Fruit fly (Drosophila melanogaster) whole organism, embryonic: Measurements from ENCODE around the gene CG7011.

ENCODE experiments used
- Aef1 ChIP-seq: fragments of 200-800 bp; sonication (Bioruptor generic); IDR thresholded peaks from 3 replicates; pipeline ENCODE4 v1.3.6; 2022; ENCODE audit warnings: missing biosample characterization, missing genetic modification characterization
- B-H1 ChIP-seq: fragments of 200-800 bp; sonication (Bioruptor generic); IDR thresholded peaks from 3 replicates; pipeline ENCODE4 v1.3.6; 2022; ENCODE audit warnings: missing biosample characterization, missing genetic modification characterization
- CG1024 ChIP-seq: fragments of 200-800 bp; sonication (Bioruptor generic); IDR thresholded peaks from 2 replicates; pipeline ENCODE4 v1.3.6; 2022; ENCODE audit warnings: missing biosample characterization, missing genetic modification characterization
- CG10366 ChIP-seq: fragments of 200-800 bp; sonication (Bioruptor generic); IDR thresholded peaks from 2 replicates; pipeline ENCODE4 v1.3.6; 2022; ENCODE audit warnings: missing biosample characterization, missing genetic modification characterization
- CG10431 ChIP-seq: fragments of 200-800 bp; sonication (Bioruptor generic); optimal IDR thresholded peaks from 3 replicates; lab custom pipeline; 2018; ENCODE audit warnings: missing biosample characterization, mild to moderate bottlenecking, missing genetic modification characterization
- CG10462 ChIP-seq: fragments of 200-800 bp; sonication (Bioruptor generic); optimal IDR thresholded peaks from 2 replicates; lab custom pipeline; 2016; ENCODE audit warnings: missing biosample characterization, missing genetic modification characterization
- CG11093 ChIP-seq: fragments of 200-800 bp; sonication (Bioruptor generic); IDR thresholded peaks from 3 replicates; pipeline ENCODE4 v1.3.6; 2022; ENCODE audit warnings: missing biosample characterization, missing genetic modification characterization
- CG12391 ChIP-seq: fragments of 200-800 bp; sonication (Bioruptor generic); optimal IDR thresholded peaks from 3 replicates; lab custom pipeline; 2018; ENCODE audit warnings: missing biosample characterization, mild to moderate bottlenecking, missing genetic modification characterization, moderate library complexity
- CG16815 ChIP-seq: fragments of 200-800 bp; sonication (Bioruptor generic); optimal IDR thresholded peaks from 3 replicates; lab custom pipeline; 2017; ENCODE audit warnings: missing biosample characterization, mild to moderate bottlenecking, missing genetic modification characterization
- CG17829 ChIP-seq: fragments of 200-800 bp; optimal IDR thresholded peaks from 2 replicates; lab custom pipeline; 2019; ENCODE audit warnings: missing biosample characterization, mild to moderate bottlenecking, missing genetic modification characterization, moderate library complexity
- CG17912 ChIP-seq: fragments of 200-800 bp; sonication (Bioruptor generic); optimal IDR thresholded peaks from 2 replicates; lab custom pipeline; 2018; ENCODE audit warnings: missing biosample characterization, mild to moderate bottlenecking, missing genetic modification characterization
- CG18262 ChIP-seq: fragments of 200-800 bp; optimal IDR thresholded peaks from 3 replicates; lab custom pipeline; 2019; ENCODE audit warnings: missing biosample characterization, mild to moderate bottlenecking, missing genetic modification characterization, moderate library complexity
- CG18476 ChIP-seq: fragments of 200-800 bp; sonication (Bioruptor generic); optimal IDR thresholded peaks from 2 replicates; lab custom pipeline; 2016; ENCODE audit warnings: missing biosample characterization, mild to moderate bottlenecking, missing genetic modification characterization
- CG18619 ChIP-seq: fragments of 200-800 bp; sonication (Bioruptor generic); optimal IDR thresholded peaks from 3 replicates; lab custom pipeline; 2017; ENCODE audit warnings: missing biosample characterization, mild to moderate bottlenecking, missing genetic modification characterization
- CG32532 ChIP-seq: fragments of 200-800 bp; sonication (Bioruptor generic); IDR thresholded peaks from 2 replicates; pipeline ENCODE4 v1.3.6; 2022; ENCODE audit warnings: missing biosample characterization, missing genetic modification characterization
- CG32767 ChIP-seq: fragments of 200-800 bp; sonication (Bioruptor generic); IDR thresholded peaks from 2 replicates; pipeline ENCODE4 v1.3.6; 2022; ENCODE audit warnings: missing biosample characterization, missing genetic modification characterization
- CG5953 ChIP-seq: fragments of 200-800 bp; sonication (Bioruptor generic); IDR thresholded peaks from 2 replicates; pipeline ENCODE4 v1.3.6; 2022; ENCODE audit warnings: missing biosample characterization, missing genetic modification characterization
- CG6272 ChIP-seq: fragments of 200-800 bp; sonication (Bioruptor generic); IDR thresholded peaks from 2 replicates; pipeline ENCODE4 v1.3.6; 2022; ENCODE audit warnings: missing biosample characterization, missing genetic modification characterization
- Dek ChIP-seq: fragments of 200-800 bp; sonication (Bioruptor generic); optimal IDR thresholded peaks from 3 replicates; lab custom pipeline; 2019; ENCODE audit warnings: missing biosample characterization, mild to moderate bottlenecking, missing genetic modification characterization, moderate library complexity
- Dip3 ChIP-seq: fragments of 200-800 bp; sonication (Bioruptor generic); optimal IDR thresholded peaks from 3 replicates; lab custom pipeline; 2016; ENCODE audit warnings: missing biosample characterization, missing genetic modification characterization
- Dp ChIP-seq: fragments of 200-800 bp; sonication (Bioruptor generic); optimal IDR thresholded peaks from 2 replicates; lab custom pipeline; 2018; ENCODE audit warnings: missing biosample characterization, mild to moderate bottlenecking, missing genetic modification characterization, moderate library complexity
- ERR ChIP-seq: fragments of 200-800 bp; sonication (Bioruptor generic); optimal IDR thresholded peaks from 2 replicates; lab custom pipeline; 2016; ENCODE audit warnings: missing biosample characterization, missing genetic modification characterization
- Ets65A ChIP-seq: fragments of 200-800 bp; sonication (Bioruptor generic); peaks from one replicate; lab custom pipeline; 2016; ENCODE audit warnings: missing biosample characterization, missing genetic modification characterization
- Fer3 ChIP-seq: fragments of 200-800 bp; sonication (Bioruptor generic); optimal IDR thresholded peaks from 2 replicates; lab custom pipeline; 2018; ENCODE audit warnings: missing biosample characterization, mild to moderate bottlenecking, missing genetic modification characterization, moderate library complexity
- HLH54F ChIP-seq: fragments of 200-800 bp; sonication (Bioruptor generic); optimal IDR thresholded peaks from 3 replicates; lab custom pipeline; 2016; ENCODE audit warnings: missing biosample characterization, missing genetic modification characterization
- HmgD ChIP-seq: fragments of 200-800 bp; sonication (Bioruptor generic); optimal IDR thresholded peaks from 3 replicates; lab custom pipeline; 2016; ENCODE audit warnings: missing biosample characterization, missing genetic modification characterization
- Hr3 ChIP-seq: fragments of 200-800 bp; sonication (Bioruptor generic); optimal IDR thresholded peaks from 3 replicates; lab custom pipeline; 2016; ENCODE audit warnings: missing biosample characterization, missing genetic modification characterization
- Med ChIP-seq: fragments of 200-800 bp; sonication (Bioruptor generic); peaks from one replicate; lab custom pipeline; 2016; ENCODE audit warnings: missing biosample characterization, missing genetic modification characterization, mild to moderate bottlenecking, inconsistent platforms, moderate library complexity
- Mes4 ChIP-seq: fragments of 200-800 bp; sonication (Bioruptor generic); optimal IDR thresholded peaks from 2 replicates; lab custom pipeline; 2016; ENCODE audit warnings: missing biosample characterization, missing genetic modification characterization
- NFAT ChIP-seq: fragments of 200-800 bp; sonication (Bioruptor generic); IDR thresholded peaks from 2 replicates; pipeline ENCODE4 v1.3.6; 2022; ENCODE audit warnings: missing biosample characterization, missing genetic modification characterization
- Rx ChIP-seq: fragments of 200-800 bp; sonication (Bioruptor generic); IDR thresholded peaks from 2 replicates; pipeline ENCODE4 v1.3.6; 2022; ENCODE audit warnings: missing biosample characterization, missing genetic modification characterization
- Sox100B ChIP-seq: fragments of 200-800 bp; sonication (Bioruptor generic); optimal IDR thresholded peaks from 3 replicates; lab custom pipeline; 2018; ENCODE audit warnings: missing biosample characterization, mild to moderate bottlenecking, missing genetic modification characterization
- Ssrp ChIP-seq: fragments of 200-800 bp; sonication (Bioruptor generic); optimal IDR thresholded peaks from 2 replicates; lab custom pipeline; 2018; ENCODE audit warnings: missing biosample characterization, mild to moderate bottlenecking, missing genetic modification characterization, moderate library complexity
- az2 ChIP-seq: fragments of 200-800 bp; sonication (Bioruptor generic); optimal IDR thresholded peaks from 3 replicates; lab custom pipeline; 2016; ENCODE audit warnings: missing biosample characterization, missing genetic modification characterization
- bbx ChIP-seq: fragments of 200-800 bp; sonication (Bioruptor generic); IDR thresholded peaks from 2 replicates; pipeline ENCODE4 v1.3.6; 2022; ENCODE audit warnings: missing biosample characterization, missing genetic modification characterization; ENCODE audit not compliant: partially characterized antibody
- btn ChIP-seq: fragments of 200-800 bp; sonication (Bioruptor generic); optimal IDR thresholded peaks from 2 replicates; lab custom pipeline; 2016; ENCODE audit warnings: missing biosample characterization, missing genetic modification characterization
- cato ChIP-seq: fragments of 200-800 bp; sonication (Bioruptor generic); optimal IDR thresholded peaks from 2 replicates; lab custom pipeline; 2016; ENCODE audit warnings: missing biosample characterization, missing genetic modification characterization, borderline replicate concordance
- gsb ChIP-seq: fragments of 200-800 bp; sonication (Bioruptor generic); IDR thresholded peaks from 2 replicates; pipeline ENCODE4 v1.3.6; 2022; ENCODE audit warnings: missing biosample characterization, missing genetic modification characterization
- lilli ChIP-seq: fragments of 200-800 bp; sonication (Bioruptor generic); optimal IDR thresholded peaks from 3 replicates; lab custom pipeline; 2016; ENCODE audit warnings: missing biosample characterization, missing genetic modification characterization
- lola ChIP-seq, 3 experiments: fragments of >200 bp in 2 of 3; fragments of 200-800 bp in 1 of 3; sonication (Bioruptor generic) in 1 of 3; optimal IDR thresholded peaks; 2 replicates each; lab custom pipeline; 2017 to 2019; ENCODE audit warnings: missing biosample characterization in 3 of 3, missing genetic modification characterization in 3 of 3, mild to moderate bottlenecking in 1 of 3, moderate library complexity in 1 of 3
- onecut ChIP-seq: fragments of 200-800 bp; sonication (Bioruptor generic); IDR thresholded peaks from 2 replicates; pipeline ENCODE4 v1.3.6; 2022; ENCODE audit warnings: missing biosample characterization, missing genetic modification characterization
- otp ChIP-seq: fragments of 200-800 bp; sonication (Bioruptor generic); IDR thresholded peaks from 3 replicates; pipeline ENCODE4, ENCODE4 v1.3.6; 2022; ENCODE audit warnings: missing biosample characterization, missing genetic modification characterization
- prd ChIP-seq, 3 experiments: fragments of >200 bp in 2 of 3; fragments of 200-800 bp in 1 of 3; sonication (Bioruptor generic) in 1 of 3; optimal IDR thresholded peaks in 2 of 3; IDR thresholded peaks in 1 of 3; 2 replicates in 2 of 3; 3 replicates in 1 of 3; pipeline versions ENCODE4 v1.3.6 to Lab custom; 2017 to 2022; ENCODE audit warnings: missing biosample characterization in 1 of 3, missing genetic modification characterization in 1 of 3
- pum ChIP-seq: fragments of 200-800 bp; sonication (Bioruptor generic); optimal IDR thresholded peaks from 2 replicates; lab custom pipeline; 2016; ENCODE audit warnings: missing biosample characterization, missing genetic modification characterization
- ranshi ChIP-seq: fragments of 200-800 bp; sonication (Bioruptor generic); IDR thresholded peaks from 2 replicates; pipeline ENCODE4 v1.3.6; 2022; ENCODE audit warnings: missing biosample characterization, missing genetic modification characterization
- scrt ChIP-seq: fragments of 200-800 bp; sonication (Bioruptor generic); optimal IDR thresholded peaks from 2 replicates; lab custom pipeline; 2018; ENCODE audit warnings: missing biosample characterization, mild to moderate bottlenecking, missing genetic modification characterization, moderate library complexity
- seq ChIP-seq: fragments of 200-800 bp; sonication (Bioruptor generic); IDR thresholded peaks from 2 replicates; pipeline ENCODE4 v1.3.6; 2022; ENCODE audit warnings: missing biosample characterization, missing genetic modification characterization
- sisA ChIP-seq: fragments of 200-800 bp; sonication (Bioruptor generic); IDR thresholded peaks from 2 replicates; pipeline ENCODE4 v1.3.6; 2022; ENCODE audit warnings: missing biosample characterization, missing genetic modification characterization
- tin ChIP-seq: fragments of 200-800 bp; sonication (Bioruptor generic); optimal IDR thresholded peaks from 3 replicates; lab custom pipeline; 2016; ENCODE audit warnings: missing biosample characterization, missing genetic modification characterization

The CG7011 gene

dm6 chr3L:15158330-15159114 lies 4.9 kb downstream of the CG7011 start, which contains the start of the genes Msh6 and Prp31 (continued):
- TF ChIP-seq Ssrp (tag; lab: Kevin White, UChicago) (peak; percentile 85), CG5953 (GFP tag; lab: Robert Waterston, UW) (no peak), B-H1 (GFP tag; lab: Robert Waterston, UW) (0 out of 3 replicates have a peak, but pooled peaks have one; percentile 47), Ets65A (GFP tag; lab: Kevin White, UChicago) (peak; percentile 80), CG16815 (peak; percentile 74), CG12391 (peak; percentile 87), gsb (GFP tag; lab: Robert Waterston, UW) (no peak), ranshi (GFP tag; lab: Robert Waterston, UW) (peak; percentile 67; the same call in 1 of the 2 replicates), CG17912 (GFP tag; lab: Kevin White, UChicago) (no peak), Sox100B (GFP tag; lab: Kevin White, UChicago) (peak; percentile 69), prd (optimal IDR thresholded peaks at IDR 0.05; lab: Kevin White, UChicago) (no peak), prd (GFP tag; IDR thresholded peaks at IDR 0.05; lab: Robert Waterston, UW) (peak; percentile 70), Rx (GFP tag; lab: Robert Waterston, UW) (no peak; the same call in 1 of the 2 replicates), Aef1 (GFP tag; lab: Robert Waterston, UW) (peak; percentile 72; the same call in 2 of the 3 replicates), lola (GFP tag; optimal IDR thresholded peaks at IDR 0.05; lab: Kevin White, UChicago) (peak in 1 of 3 experiments; percentile 83), CG10366 (GFP tag; lab: Robert Waterston, UW) (peak; percentile 64), az2 (GFP tag; lab: Kevin White, UChicago) (peak; percentile 78), tin (GFP tag; lab: Kevin White, UChicago) (peak; percentile 70), HmgD (GFP tag; lab: Kevin White, UChicago) (peak; percentile 17), Fer3 (tag; lab: Kevin White, UChicago) (peak; percentile 73), CG1024 (GFP tag; lab: Robert Waterston, UW) (peak; percentile 50; the same call in 1 of the 2 replicates), NFAT (GFP tag; lab: Robert Waterston, UW) (peak; percentile 27; the same call in 1 of the 2 replicates), CG10431 (GFP tag; lab: Kevin White, UChicago) (peak; percentile 5), CG17829 (tag; lab: Kevin White, UChicago) (peak; percentile 63), Dek (tag; lab: Kevin White, UChicago) (peak; percentile 30), Med (GFP tag; lab: Kevin White, UChicago) (peak; percentile 53), bbx (no peak), sisA (GFP tag; lab: Robert Waterston, UW) (peak; percentile 66), Mes4 (GFP tag; lab: Kevin White, UChicago) (peak; percentile 41), CG32532 (GFP tag; lab: Robert Waterston, UW) (peak; percentile 54), CG10462 (GFP tag; lab: Kevin White, UChicago) (peak; percentile 38), CG11093 (GFP tag; lab: Robert Waterston, UW) (no peak), CG6272 (peak; percentile 26; the same call in 1 of the 2 replicates), HLH54F (peak; percentile 69), Hr3 (GFP tag; lab: Kevin White, UChicago) (peak; percentile 83), Dp (GFP tag; lab: Kevin White, UChicago) (peak; percentile 51), Dip3 (GFP tag; lab: Kevin White, UChicago) (peak; percentile 70), onecut (peak; percentile 22; the same call in 1 of the 2 replicates), CG18619 (GFP tag; lab: Kevin White, UChicago) (peak; percentile 70), btn (GFP tag; lab: Kevin White, UChicago) (no peak), lilli (GFP tag; lab: Kevin White, UChicago) (peak; percentile 72), otp (no peak), CG18476 (GFP tag; lab: Kevin White, UChicago) (peak; percentile 32), cato (GFP tag; lab: Kevin White, UChicago) (peak; percentile 59), CG18262 (tag; lab: Kevin White, UChicago) (peak; percentile 70), CG32767 (no peak), scrt (no peak), pum (GFP tag; lab: Kevin White, UChicago) (peak; percentile 69), ERR (GFP tag; lab: Kevin White, UChicago) (no peak), seq (0 out of 2 replicates have a peak, but pooled peaks have one; percentile 33)
